Worm (Caenorhabditis elegans) whole organism, L3 larva: ENCODE measurements around the gene F59A2.5.

Experiments used
- ceh-9 ChIP-seq: sonication (generic microtip); optimal IDR thresholded peaks from 2 replicates; lab custom pipeline; 2018; ENCODE audit warnings: missing biosample characterization, missing genetic modification characterization
- elt-1 ChIP-seq: fragments of 150-350 bp; optimal IDR thresholded peaks from 2 replicates; lab custom pipeline; 2014; ENCODE audit warnings: missing biosample characterization, missing genetic modification characterization
- elt-3 ChIP-seq, 3 experiments: fragments of 150-350 bp in 1 of 3; sonication (generic microtip) in 2 of 3; optimal IDR thresholded peaks; 2 replicates in 2 of 3; 4 replicates in 1 of 3; lab custom pipeline; 2014 to 2017; ENCODE audit warnings: missing biosample characterization in 3 of 3, missing genetic modification characterization in 3 of 3
- lin-39 ChIP-seq: fragments of 150-350 bp; optimal IDR thresholded peaks from 2 replicates; lab custom pipeline; 2018; ENCODE audit warnings: missing biosample characterization, missing genetic modification reagents, missing genetic modification characterization
- nhr-25 ChIP-seq: sonication (generic microtip); optimal IDR thresholded peaks from 2 replicates; lab custom pipeline; 2017; ENCODE audit warnings: missing biosample characterization, missing genetic modification characterization
- nhr-28 ChIP-seq: fragments of 150-350 bp; optimal IDR thresholded peaks from 2 replicates; lab custom pipeline; 2014; ENCODE audit warnings: missing biosample characterization, missing genetic modification characterization
- nhr-77 ChIP-seq: fragments of 150-350 bp; optimal IDR thresholded peaks from 2 replicates; lab custom pipeline; 2014; ENCODE audit warnings: missing biosample characterization, missing genetic modification characterization
- skn-1 ChIP-seq: fragments of 150-350 bp; optimal IDR thresholded peaks from 2 replicates; lab custom pipeline; 2014; ENCODE audit warnings: missing biosample characterization, missing genetic modification characterization
- unc-39 ChIP-seq: sonication (generic microtip); optimal IDR thresholded peaks from 4 replicates; lab custom pipeline; 2017; ENCODE audit warnings: missing biosample characterization, missing genetic modification characterization

- no peak for TF ChIP-seq lin-39
- no peak for TF ChIP-seq elt-1
- no peak for TF ChIP-seq unc-39 (tag; lab: Kevin White, UChicago)
- TF ChIP-seq ceh-9 (tag; lab: Kevin White, UChicago) = no peak
- no peak for TF ChIP-seq skn-1 (tag; lab: Kevin White, UChicago)
- no peak for TF ChIP-seq nhr-77 (tag; lab: Kevin White, UChicago)
- TF ChIP-seq elt-3 (tag; optimal IDR thresholded peaks at IDR 0.05; lab: Kevin White, UChicago) = no peak
- TF ChIP-seq nhr-25 (tag; lab: Kevin White, UChicago) = no peak
- no peak for TF ChIP-seq nhr-28 (tag; lab: Kevin White, UChicago)
Observed at ce11 chrIII:3397678-3398077, 7.0 kb upstream of the F59A2.5 start, which contains the start of gene clpf-1.
